Worm (Caenorhabditis elegans) whole organism, mixed stage, embryonic: Measurements from ENCODE around the gene fip-2.

ENCODE experiments used
- M03D4.4 ChIP-seq: sonication (generic microtip); optimal IDR thresholded peaks from 2 replicates; lab custom pipeline; 2017; ENCODE audit warnings: mild to moderate bottlenecking, missing genetic modification characterization, missing compliant biosample characterization
- bed-3 ChIP-seq: fragments of 200-800 bp; sonication (Bioruptor generic); optimal IDR thresholded peaks from 3 replicates; lab custom pipeline; 2018; ENCODE audit warnings: mild to moderate bottlenecking, missing genetic modification characterization, moderate library complexity, missing compliant biosample characterization
- blmp-1 ChIP-seq: fragments of 150-350 bp; optimal IDR thresholded peaks from 2 replicates; lab custom pipeline; 2014; ENCODE audit warnings: missing biosample characterization, missing genetic modification characterization
- ceh-39 ChIP-seq: fragments of 150-350 bp; optimal IDR thresholded peaks from 2 replicates; lab custom pipeline; 2014; ENCODE audit warnings: missing biosample characterization, missing genetic modification characterization
- ceh-43 ChIP-seq: fragments of 200-800 bp; sonication (Bioruptor generic); optimal IDR thresholded peaks from 2 replicates; lab custom pipeline; 2018; ENCODE audit warnings: mild to moderate bottlenecking, missing genetic modification characterization, moderate library complexity, missing compliant biosample characterization
- ceh-83 ChIP-seq: fragments of 200-800 bp; sonication (Bioruptor generic); optimal IDR thresholded peaks from 2 replicates; lab custom pipeline; 2018; ENCODE audit warnings: mild to moderate bottlenecking, missing genetic modification characterization, missing compliant biosample characterization
- ces-1 ChIP-seq: fragments of 150-350 bp; optimal IDR thresholded peaks from 2 replicates; lab custom pipeline; 2014; ENCODE audit warnings: missing biosample characterization, missing genetic modification reagents, missing genetic modification characterization
- cnd-1 ChIP-seq: fragments of 200-800 bp; sonication (Bioruptor generic); optimal IDR thresholded peaks from 2 replicates; lab custom pipeline; 2018; ENCODE audit warnings: mild to moderate bottlenecking, missing genetic modification characterization, missing compliant biosample characterization
- drap-1 ChIP-seq: fragments of 200-800 bp; sonication (Bioruptor generic); optimal IDR thresholded peaks from 3 replicates; lab custom pipeline; 2018; ENCODE audit warnings: mild to moderate bottlenecking, missing genetic modification characterization, missing compliant biosample characterization
- elt-1 ChIP-seq: sonication (generic microtip); optimal IDR thresholded peaks from 2 replicates; lab custom pipeline; 2017; ENCODE audit warnings: missing genetic modification characterization, mild to moderate bottlenecking, missing compliant biosample characterization, antibody characterized with exemption, moderate library complexity, borderline replicate concordance; ENCODE audit not compliant: insufficient read depth
- elt-3 ChIP-seq: fragments of 150-350 bp; optimal IDR thresholded peaks from 2 replicates; lab custom pipeline; 2014; ENCODE audit warnings: missing biosample characterization, missing genetic modification characterization
- flh-1 ChIP-seq: fragments of 200-800 bp; sonication (Bioruptor generic); optimal IDR thresholded peaks from 2 replicates; lab custom pipeline; 2018; ENCODE audit warnings: mild to moderate bottlenecking, missing genetic modification characterization, moderate library complexity, missing compliant biosample characterization
- ham-2 ChIP-seq: fragments of 200-800 bp; sonication (Bioruptor generic); optimal IDR thresholded peaks from 2 replicates; lab custom pipeline; 2018; ENCODE audit warnings: mild to moderate bottlenecking, missing genetic modification characterization, missing compliant biosample characterization
- hlh-1 ChIP-seq: fragments of 150-350 bp; optimal IDR thresholded peaks from 2 replicates; lab custom pipeline; 2014; ENCODE audit warnings: missing biosample characterization, missing genetic modification reagents, missing genetic modification characterization
- lin-32 ChIP-seq: fragments of 200-800 bp; sonication (Bioruptor generic); optimal IDR thresholded peaks from 2 replicates; lab custom pipeline; 2018; ENCODE audit warnings: mild to moderate bottlenecking, missing genetic modification characterization, missing compliant biosample characterization
- lsy-2 ChIP-seq: fragments of 150-350 bp; optimal IDR thresholded peaks from 2 replicates; lab custom pipeline; 2014; ENCODE audit warnings: missing biosample characterization, missing genetic modification characterization
- mab-5 ChIP-seq: fragments of 150-350 bp; optimal IDR thresholded peaks from 2 replicates; lab custom pipeline; 2014; ENCODE audit warnings: missing biosample characterization, missing genetic modification characterization
- mep-1 ChIP-seq: fragments of 150-350 bp; optimal IDR thresholded peaks from 2 replicates; lab custom pipeline; 2017; ENCODE audit warnings: missing biosample characterization, missing genetic modification reagents, missing genetic modification characterization, inconsistent platforms
- mls-2 ChIP-seq: sonication (generic microtip); optimal IDR thresholded peaks from 2 replicates; lab custom pipeline; 2016; ENCODE audit warnings: mild to moderate bottlenecking, missing genetic modification characterization, moderate library complexity, missing compliant biosample characterization
- nhr-237 ChIP-seq: fragments of 150-350 bp; optimal IDR thresholded peaks from 2 replicates; lab custom pipeline; 2014; ENCODE audit warnings: missing biosample characterization, missing genetic modification characterization
- nhr-76 ChIP-seq: sonication (generic microtip); optimal IDR thresholded peaks from 2 replicates; lab custom pipeline; 2017; ENCODE audit warnings: missing biosample characterization, missing genetic modification characterization
- pha-4 ChIP-seq: fragments of 150-350 bp; optimal IDR thresholded peaks from 2 replicates; lab custom pipeline; 2018; ENCODE audit warnings: missing biosample characterization, missing genetic modification reagents, missing genetic modification characterization
- snpc-4 ChIP-seq: fragments of 150-350 bp; optimal IDR thresholded peaks from 2 replicates; lab custom pipeline; 2014; ENCODE audit warnings: missing biosample characterization, missing genetic modification characterization
- sptf-1 ChIP-seq: sonication (generic microtip); optimal IDR thresholded peaks from 2 replicates; lab custom pipeline; 2017; ENCODE audit warnings: mild to moderate bottlenecking, missing genetic modification characterization, moderate library complexity, missing compliant biosample characterization
- tbx-8 ChIP-seq: fragments of 200-800 bp; sonication (Bioruptor generic); optimal IDR thresholded peaks from 2 replicates; lab custom pipeline; 2018; ENCODE audit warnings: mild to moderate bottlenecking, missing genetic modification characterization, moderate library complexity, missing compliant biosample characterization
- unc-39 ChIP-seq: fragments of 150-350 bp; optimal IDR thresholded peaks from 2 replicates; lab custom pipeline; 2014; ENCODE audit warnings: missing biosample characterization, missing genetic modification characterization
- unc-62 ChIP-seq: fragments of 150-350 bp; optimal IDR thresholded peaks from 2 replicates; lab custom pipeline; 2014; ENCODE audit warnings: missing biosample characterization, missing genetic modification reagents, missing genetic modification characterization
- zip-8 ChIP-seq: fragments of 150-350 bp; optimal IDR thresholded peaks from 2 replicates; lab custom pipeline; 2014; ENCODE audit warnings: missing biosample characterization, missing genetic modification characterization
- ztf-11 ChIP-seq: fragments of 150-350 bp; optimal IDR thresholded peaks from 2 replicates; lab custom pipeline; 2014; ENCODE audit warnings: missing biosample characterization, missing genetic modification characterization

The fip-2 gene

DNA sequence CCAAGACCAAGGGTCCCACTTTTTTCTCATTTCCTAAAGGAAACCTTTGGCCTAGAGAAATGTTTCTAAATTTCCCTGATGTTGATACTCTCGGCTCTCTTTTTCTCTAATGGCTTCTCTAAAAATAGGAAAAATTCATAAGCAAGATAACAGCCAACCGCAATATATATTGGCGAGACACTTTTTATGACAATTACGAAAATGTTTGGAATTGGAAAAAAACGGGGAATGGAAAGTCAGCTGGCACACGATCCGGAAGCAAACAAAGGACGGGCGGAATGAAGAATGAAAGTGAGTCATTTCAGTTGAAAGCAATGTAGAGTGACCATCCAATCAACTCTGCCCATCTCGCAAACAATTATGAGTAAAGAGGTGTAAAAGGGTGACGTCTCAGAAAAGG lies 13.6 kb downstream of the fip-2 start:
- TF ChIP-seq nhr-76 (tag; lab: Kevin White, UChicago) (no peak), sptf-1 (no peak), ceh-43 (GFP tag; lab: Kevin White, UChicago) (no peak), lsy-2 (no peak), zip-8 (no peak), unc-62 (GFP tag; lab: Kevin White, UChicago) (no peak), unc-39 (no peak), drap-1 (GFP tag; lab: Kevin White, UChicago) (no peak), lin-32 (GFP tag; lab: Kevin White, UChicago) (no peak), ceh-83 (GFP tag; lab: Kevin White, UChicago) (no peak), bed-3 (GFP tag; lab: Kevin White, UChicago) (no peak)

- TF ChIP-seq snpc-4, result no peak
- no peak for TF ChIP-seq mab-5 (tag; lab: Kevin White, UChicago)
- TF ChIP-seq ces-1 (GFP tag; lab: Kevin White, UChicago), result no peak
- TF ChIP-seq zip-8, result no peak
- TF ChIP-seq hlh-1 (tag; lab: Kevin White, UChicago), result no peak
- no peak for TF ChIP-seq nhr-237 (tag; lab: Kevin White, UChicago)
- TF ChIP-seq lin-32 (GFP tag; lab: Kevin White, UChicago), result no peak
- no peak for TF ChIP-seq ceh-43 (GFP tag; lab: Kevin White, UChicago)
- no peak for TF ChIP-seq elt-1 (tag; lab: Kevin White, UChicago)
- TF ChIP-seq ham-2 (GFP tag; lab: Kevin White, UChicago), result no peak
- TF ChIP-seq mls-2 (tag; lab: Kevin White, UChicago), result no peak
- no peak for TF ChIP-seq lsy-2
- no peak for TF ChIP-seq sptf-1
- no peak for TF ChIP-seq unc-62 (GFP tag; lab: Kevin White, UChicago)
- TF ChIP-seq ceh-83 (GFP tag; lab: Kevin White, UChicago), result no peak
- no peak for TF ChIP-seq bed-3 (GFP tag; lab: Kevin White, UChicago)
- TF ChIP-seq blmp-1 (tag; lab: Kevin White, UChicago), result no peak
- no peak for TF ChIP-seq pha-4 (tag; lab: Kevin White, UChicago)
Measured at ce11 chrV:9082350-9082749, 14.6 kb downstream of the fip-2 start.

ce11 chrV:9084252-9084651 lies 16.5 kb downstream of the fip-2 start:
- no peak for TF ChIP-seq drap-1 (GFP tag; lab: Kevin White, UChicago)
- TF ChIP-seq M03D4.4 (tag; lab: Kevin White, UChicago), result no peak
- no peak for TF ChIP-seq elt-1 (tag; lab: Kevin White, UChicago)
- no peak for TF ChIP-seq pha-4 (tag; lab: Kevin White, UChicago)
- TF ChIP-seq mep-1 (tag; lab: Kevin White, UChicago), result no peak
- TF ChIP-seq mls-2 (tag; lab: Kevin White, UChicago), result no peak
- no peak for TF ChIP-seq ztf-11 (tag; lab: Kevin White, UChicago)
- no peak for TF ChIP-seq cnd-1
- no peak for TF ChIP-seq bed-3 (GFP tag; lab: Kevin White, UChicago)
- no peak for TF ChIP-seq unc-62 (GFP tag; lab: Kevin White, UChicago)
- no peak for TF ChIP-seq nhr-237 (tag; lab: Kevin White, UChicago)
- TF ChIP-seq sptf-1, result no peak
- TF ChIP-seq hlh-1 (tag; lab: Kevin White, UChicago), result no peak

DNA sequence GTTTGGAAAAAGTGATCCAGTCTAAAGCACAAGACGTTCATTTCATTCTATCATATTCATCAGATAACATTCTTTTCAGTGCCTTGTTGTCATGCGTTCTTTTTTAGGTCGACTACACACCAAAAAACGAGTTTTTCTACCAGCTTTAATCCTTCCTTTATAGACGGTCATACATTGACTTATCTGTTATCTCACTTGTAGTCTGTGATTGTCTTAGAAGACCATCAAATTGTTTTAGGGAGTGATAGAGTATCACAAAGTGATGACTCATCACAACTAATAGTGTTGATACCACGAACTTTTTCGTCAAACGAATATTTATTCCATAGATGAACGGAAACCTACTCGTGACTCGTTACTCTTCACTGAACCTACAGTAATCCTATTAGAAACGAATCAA lies 18.1 kb downstream of the fip-2 start:
- TF ChIP-seq elt-3 (tag; lab: Kevin White, UChicago), result no peak
- no peak for TF ChIP-seq ceh-39 (tag; lab: Kevin White, UChicago)
- no peak for TF ChIP-seq mep-1 (tag; lab: Kevin White, UChicago)
- TF ChIP-seq sptf-1, result no peak
- TF ChIP-seq tbx-8 (GFP tag; lab: Kevin White, UChicago), result no peak
- TF ChIP-seq elt-1 (tag; lab: Kevin White, UChicago), result no peak
- no peak for TF ChIP-seq ceh-83 (GFP tag; lab: Kevin White, UChicago)
- no peak for TF ChIP-seq zip-8
- TF ChIP-seq, all 35 proteins: peak for 0

ce11 chrV:9088758-9089157 lies 21.0 kb downstream of the fip-2 start:
- TF ChIP-seq mls-2 (tag; lab: Kevin White, UChicago) (peak; percentile 63), flh-1 (GFP tag; lab: Kevin White, UChicago) (no peak)
